Worm (Caenorhabditis elegans) whole organism, late embryonic: ENCODE results near the gene hlh-12.
A peak's percentile ranks its signal among the peaks of the same experiment; 100 is the strongest.

ENCODE experiments used
- K02D7.2 ChIP-seq: sonication (generic microtip); optimal IDR thresholded peaks from 2 replicates; lab custom pipeline; 2017; ENCODE audit warnings: mild to moderate bottlenecking, missing genetic modification characterization, missing compliant biosample characterization
- ama-1 ChIP-seq: fragments of 150-350 bp; optimal IDR thresholded peaks from 2 replicates; lab custom pipeline; 2014
- che-1 ChIP-seq: sonication (generic microtip); optimal IDR thresholded peaks from 2 replicates; lab custom pipeline; 2016; ENCODE audit warnings: mild to moderate bottlenecking, missing genetic modification characterization, missing compliant biosample characterization
- dmd-4 ChIP-seq: sonication (generic microtip); optimal IDR thresholded peaks from 2 replicates; lab custom pipeline; 2016; ENCODE audit warnings: borderline replicate concordance, missing genetic modification characterization, missing compliant biosample characterization
- elt-2 ChIP-seq: sonication (generic microtip); optimal IDR thresholded peaks from 2 replicates; lab custom pipeline; 2016; ENCODE audit warnings: missing genetic modification reagents, missing genetic modification characterization, missing compliant biosample characterization
- ets-4 ChIP-seq: sonication (generic microtip); optimal IDR thresholded peaks from 2 replicates; lab custom pipeline; 2016; ENCODE audit warnings: missing genetic modification characterization, missing compliant biosample characterization
- fkh-10 ChIP-seq: fragments of 150-350 bp; optimal IDR thresholded peaks from 2 replicates; lab custom pipeline; 2014; ENCODE audit warnings: missing biosample characterization, missing genetic modification reagents, missing genetic modification characterization
- hlh-30 ChIP-seq: sonication (generic microtip); optimal IDR thresholded peaks from 2 replicates; lab custom pipeline; 2017; ENCODE audit warnings: antibody characterized with exemption, missing genetic modification characterization, missing compliant biosample characterization; ENCODE audit not compliant: insufficient read depth
- nhr-11 ChIP-seq: fragments of 150-350 bp; optimal IDR thresholded peaks from 2 replicates; lab custom pipeline; 2014; ENCODE audit warnings: missing biosample characterization, missing genetic modification characterization
- pha-2 ChIP-seq: sonication (generic microtip); optimal IDR thresholded peaks from 2 replicates; lab custom pipeline; 2017; ENCODE audit warnings: mild to moderate bottlenecking, missing genetic modification characterization, missing compliant biosample characterization
- ref-2 ChIP-seq: sonication (generic microtip); optimal IDR thresholded peaks from 2 replicates; lab custom pipeline; 2016; ENCODE audit warnings: missing genetic modification characterization, missing compliant biosample characterization

- TF ChIP-seq ets-4 (tag; lab: Kevin White, UChicago), result no peak
- no peak for TF ChIP-seq ama-1 (lab: Kevin White, UChicago)
- TF ChIP-seq nhr-11, result no peak
- TF ChIP-seq hlh-30 (tag; lab: Kevin White, UChicago), result no peak
- no peak for TF ChIP-seq K02D7.2 (tag; lab: Kevin White, UChicago)
- TF ChIP-seq dmd-4 (tag; lab: Kevin White, UChicago), result no peak
- peak; percentile 99 for TF ChIP-seq elt-2 (tag; lab: Kevin White, UChicago)
- TF ChIP-seq fkh-10 (GFP tag; lab: Kevin White, UChicago), result no peak
- TF ChIP-seq ref-2 (tag; lab: Kevin White, UChicago), result no peak
- no peak for TF ChIP-seq che-1 (tag; lab: Kevin White, UChicago)
- TF ChIP-seq pha-2 (tag; lab: Kevin White, UChicago), result no peak
These were observed 28.7 kb downstream of the hlh-12 start for ce11 chrIV:8450534-8450933.
